Worm (Caenorhabditis elegans): Measurements from ENCODE around the gene F48F7.5.

The F48F7.5 gene

ce11 chrX:13973769-13974168 lies 1.7 kb upstream of the F48F7.5 start (continued):
- TF ChIP-seq skn-1 (tag; optimal IDR thresholded peaks at IDR 0.05) (no peak), ces-1 (GFP tag; optimal IDR thresholded peaks at IDR 0.05) (no peak), lin-1 (GFP tag; IDR thresholded peaks at IDR 0.05) (no peak), lin-13 (GFP tag; optimal IDR thresholded peaks at IDR 0.05) (no peak), nhr-28 (tag; optimal IDR thresholded peaks at IDR 0.05) (peak; percentile 30), mxl-2 (GFP tag; conservative IDR thresholded peaks at IDR 0.05) (no peak), ceh-20 (GFP tag; IDR thresholded peaks at IDR 0.05) (no peak), php-3 (GFP tag; IDR thresholded peaks at IDR 0.05) (no peak), ceh-82 (tag; optimal IDR thresholded peaks at IDR 0.05) (no peak), lim-7 (GFP tag; IDR thresholded peaks at IDR 0.05) (no peak), pha-4 (GFP tag; IDR thresholded peaks at IDR 0.05) (no peak), pha-4 (tag; optimal IDR thresholded peaks at IDR 0.05) (no peak), hlh-30 (tag; optimal IDR thresholded peaks at IDR 0.05; ENCODE audit: insufficient read depth) (peak; percentile 64), gei-8 (GFP tag; optimal IDR thresholded peaks at IDR 0.05) (no peak), nhr-42 (GFP tag; IDR thresholded peaks at IDR 0.05) (no peak), madf-5 (GFP tag; IDR thresholded peaks at IDR 0.05) (no peak), Y75B8A.6 (GFP tag; IDR thresholded peaks at IDR 0.05) (no peak), T20F7.1 (GFP tag; optimal IDR thresholded peaks at IDR 0.05) (no peak), sdz-12 (GFP tag; optimal IDR thresholded peaks at IDR 0.05) (no peak), nhr-77 (tag; optimal IDR thresholded peaks at IDR 0.05) (peak; percentile 4), unc-130 (GFP tag; optimal IDR thresholded peaks at IDR 0.05) (no peak), fkh-10 (GFP tag; optimal IDR thresholded peaks at IDR 0.05) (no peak), rbr-2 (tag; optimal IDR thresholded peaks at IDR 0.05) (peak; percentile 42), attf-4 (tag; optimal IDR thresholded peaks at IDR 0.05) (no peak), hif-1 (tag; optimal IDR thresholded peaks at IDR 0.05) (peak in 1 of 2 experiments; percentile 54), zip-2 (tag; optimal IDR thresholded peaks at IDR 0.05) (no peak), ZK337.2 (GFP tag; IDR thresholded peaks at IDR 0.05) (no peak), ZK546.5 (tag; optimal IDR thresholded peaks at IDR 0.05) (no peak), nhr-76 (tag; optimal IDR thresholded peaks at IDR 0.05) (no peak), zfp-3 (GFP tag; conservative IDR thresholded peaks at IDR 0.05) (no peak), mdl-1 (tag; optimal IDR thresholded peaks at IDR 0.05) (peak in 1 of 2 experiments; percentile 25)

- TF ChIP-seq unc-62 (GFP tag; optimal IDR thresholded peaks at IDR 0.05 in 1 of 2) (peak in 1 of 2 experiments; percentile 95), unc-62 (tag; optimal IDR thresholded peaks at IDR 0.05) (no peak), nhr-25 (tag; optimal IDR thresholded peaks at IDR 0.05; ENCODE audit: borderline replicate concordance, insufficient read depth) (peak; percentile 19), daf-19 (GFP tag; conservative IDR thresholded peaks at IDR 0.05) (no peak), dmd-8 (GFP tag; IDR thresholded peaks at IDR 0.05) (no peak), madf-9 (GFP tag; conservative IDR thresholded peaks at IDR 0.05) (no peak), hlh-30 (tag; optimal IDR thresholded peaks at IDR 0.05; ENCODE audit: insufficient read depth) (peak; percentile 37), duxl-1 (tag; optimal IDR thresholded peaks at IDR 0.05; ENCODE audit: poor library complexity) (no peak), pqm-1 (tag; optimal IDR thresholded peaks at IDR 0.05) (no peak), ztf-7 (tag; optimal IDR thresholded peaks at IDR 0.05) (peak; percentile 19), zip-2 (tag; optimal IDR thresholded peaks at IDR 0.05) (no peak), saeg-2 (GFP tag; IDR thresholded peaks at IDR 0.05) (0 out of 2 replicates have a peak, but pooled peaks have one; percentile 41), sdz-12 (GFP tag; optimal IDR thresholded peaks at IDR 0.05) (no peak), lin-39 (tag; optimal IDR thresholded peaks at IDR 0.05) (no peak), lin-15B (tag; optimal IDR thresholded peaks at IDR 0.05) (no peak), lin-29 (GFP tag; IDR thresholded peaks at IDR 0.05) (no peak), mdl-1 (tag; optimal IDR thresholded peaks at IDR 0.05) (no peak), mep-1 (tag; optimal IDR thresholded peaks at IDR 0.05) (peak; percentile 19), egl-27 (tag; optimal IDR thresholded peaks at IDR 0.05) (no peak), F49E8.2 (tag; optimal IDR thresholded peaks at IDR 0.05; ENCODE audit: borderline replicate concordance) (no peak), dpl-1 (GFP tag; optimal IDR thresholded peaks at IDR 0.05) (no peak), nhr-48 (tag; optimal IDR thresholded peaks at IDR 0.05) (peak; percentile 85), lin-38 (GFP tag; IDR thresholded peaks at IDR 0.05) (no peak), skn-1 (tag; optimal IDR thresholded peaks at IDR 0.05) (no peak), Y75B8A.6 (GFP tag; IDR thresholded peaks at IDR 0.05) (no peak), dmd-6 (GFP tag; IDR thresholded peaks at IDR 0.05) (peak; percentile 58)
Measured at ce11 chrX:13974448-13975071, 893 bp upstream of the F48F7.5 start.
